Fruit fly (Drosophila melanogaster) whole organism, wandering third instar larva: ENCODE data around the gene CG42340.

ENCODE experiments used
- Abd-B ChIP-seq: fragments of >200 bp; optimal IDR thresholded peaks from 2 replicates; lab custom pipeline; 2017; ENCODE audit warnings: missing biosample characterization, missing genetic modification characterization
- CG9705 ChIP-seq: fragments of 200-800 bp; sonication (Bioruptor generic); optimal IDR thresholded peaks from 2 replicates; lab custom pipeline; 2018; ENCODE audit warnings: missing biosample characterization, mild to moderate bottlenecking, missing genetic modification characterization
- CrebA ChIP-seq: fragments of 200-800 bp; sonication (Bioruptor generic); optimal IDR thresholded peaks from 2 replicates; lab custom pipeline; 2016; ENCODE audit warnings: missing biosample characterization, mild to moderate bottlenecking, missing genetic modification characterization, borderline replicate concordance
- Dif ChIP-seq: fragments of 200-275, 200-300 bp; sonication (Bioruptor generic); optimal IDR thresholded peaks from 2 replicates; lab custom pipeline; 2018; ENCODE audit warnings: missing biosample characterization, missing genetic modification characterization; ENCODE audit not compliant: partially characterized antibody
- GATAd ChIP-seq: sonication (Bioruptor generic); optimal IDR thresholded peaks from 2 replicates; lab custom pipeline; 2016; ENCODE audit warnings: missing biosample characterization, missing genetic modification characterization
- HLH106 ChIP-seq: fragments of 200-800 bp; optimal IDR thresholded peaks from 3 replicates; lab custom pipeline; 2019; ENCODE audit warnings: missing biosample characterization, mild to moderate bottlenecking, missing genetic modification characterization, moderate library complexity
- Hnf4 ChIP-seq: fragments of 200-800 bp; sonication (Bioruptor generic); optimal IDR thresholded peaks from 2 replicates; lab custom pipeline; 2016; ENCODE audit warnings: missing biosample characterization, mild to moderate bottlenecking, missing genetic modification characterization
- Hr78 ChIP-seq: fragments of >200 bp; optimal IDR thresholded peaks from 2 replicates; lab custom pipeline; 2017; ENCODE audit warnings: missing biosample characterization, missing genetic modification characterization
- Hr83 ChIP-seq: fragments of 200-300 bp; sonication (Bioruptor generic); optimal IDR thresholded peaks from 2 replicates; lab custom pipeline; 2016; ENCODE audit warnings: missing biosample characterization, mild to moderate bottlenecking, missing genetic modification characterization, moderate library complexity; ENCODE audit not compliant: poor library complexity, severe bottlenecking
- Jra ChIP-seq: sonication (Bioruptor generic); optimal IDR thresholded peaks from 2 replicates; lab custom pipeline; 2016; ENCODE audit warnings: missing biosample characterization, missing genetic modification characterization
- Mio ChIP-seq: sonication (Bioruptor generic); optimal IDR thresholded peaks from 2 replicates; lab custom pipeline; 2016; ENCODE audit warnings: missing biosample characterization, missing genetic modification characterization
- Myc ChIP-seq: fragments of >200 bp; optimal IDR thresholded peaks from 2 replicates; lab custom pipeline; 2017
- OdsH ChIP-seq: fragments of 200-800 bp; sonication (Bioruptor generic); optimal IDR thresholded peaks from 2 replicates; lab custom pipeline; 2016; ENCODE audit warnings: missing biosample characterization, mild to moderate bottlenecking, missing genetic modification characterization
- Rel ChIP-seq, 2 experiments: fragments of 200-800 bp; sonication (Bioruptor generic) in 1 of 2; optimal IDR thresholded peaks; 2 replicates in 1 of 2; 3 replicates in 1 of 2; lab custom pipeline; 2016 to 2019; ENCODE audit warnings: mild to moderate bottlenecking in 2 of 2, missing biosample characterization in 2 of 2, missing genetic modification characterization in 2 of 2, moderate library complexity in 1 of 2
- Sp1 ChIP-seq: fragments of 200-800 bp; sonication (Bioruptor generic); optimal IDR thresholded peaks from 3 replicates; lab custom pipeline; 2019; ENCODE audit warnings: missing biosample characterization, mild to moderate bottlenecking, missing genetic modification characterization, moderate library complexity
- br ChIP-seq: fragments of 200-800 bp; sonication (Bioruptor generic); optimal IDR thresholded peaks from 2 replicates; lab custom pipeline; 2016; ENCODE audit warnings: missing biosample characterization, missing genetic modification characterization
- brk ChIP-seq: fragments of 200-800 bp; sonication (Bioruptor generic); optimal IDR thresholded peaks from 2 replicates; lab custom pipeline; 2016; ENCODE audit warnings: missing biosample characterization, mild to moderate bottlenecking, missing genetic modification characterization
- dmrt93B ChIP-seq: fragments of 200-800 bp; sonication (Bioruptor generic); optimal IDR thresholded peaks from 2 replicates; lab custom pipeline; 2018; ENCODE audit warnings: missing biosample characterization, mild to moderate bottlenecking, missing genetic modification characterization
- dsf ChIP-seq: sonication (Bioruptor generic); optimal IDR thresholded peaks from 2 replicates; lab custom pipeline; 2016; ENCODE audit warnings: missing biosample characterization, missing genetic modification characterization, borderline replicate concordance
- ey ChIP-seq: fragments of 200-800 bp; sonication (Bioruptor generic); optimal IDR thresholded peaks from 2 replicates; lab custom pipeline; 2016; ENCODE audit warnings: missing biosample characterization, missing genetic modification characterization
- foxo ChIP-seq, 2 experiments: fragments of 200-800 bp; sonication (Bioruptor generic); optimal IDR thresholded peaks; 2 replicates in 1 of 2; 3 replicates in 1 of 2; lab custom pipeline; 2016 to 2017; ENCODE audit warnings: missing biosample characterization in 2 of 2, missing genetic modification characterization in 2 of 2
- fru ChIP-seq: fragments of 200-800 bp; sonication (Bioruptor generic); optimal IDR thresholded peaks from 3 replicates; lab custom pipeline; 2016; ENCODE audit warnings: missing biosample characterization, mild to moderate bottlenecking, missing genetic modification characterization
- h ChIP-seq: fragments of 200-800 bp; sonication (Bioruptor generic); optimal IDR thresholded peaks from 3 replicates; lab custom pipeline; 2016; ENCODE audit warnings: missing biosample characterization, mild to moderate bottlenecking, missing genetic modification characterization
- jim ChIP-seq: fragments of 175-275, 200-325 bp; sonication (Bioruptor generic); optimal IDR thresholded peaks from 2 replicates; lab custom pipeline; 2016; ENCODE audit warnings: missing biosample characterization, mild to moderate bottlenecking, missing genetic modification characterization
- lola ChIP-seq: fragments of >200 bp; optimal IDR thresholded peaks from 2 replicates; lab custom pipeline; 2017; ENCODE audit warnings: missing biosample characterization, missing genetic modification characterization
- pan ChIP-seq: fragments of >200 bp; optimal IDR thresholded peaks from 2 replicates; lab custom pipeline; 2017
- psq ChIP-seq: fragments of 200-800 bp; sonication (Bioruptor generic); optimal IDR thresholded peaks from 3 replicates; lab custom pipeline; 2017; ENCODE audit warnings: missing biosample characterization, mild to moderate bottlenecking, missing genetic modification characterization, moderate library complexity
- rgr ChIP-seq: fragments of 200-800 bp; sonication (Bioruptor generic); optimal IDR thresholded peaks from 3 replicates; lab custom pipeline; 2016; ENCODE audit warnings: missing biosample characterization, mild to moderate bottlenecking, missing genetic modification characterization
- sage ChIP-seq: fragments of 200-800 bp; sonication (Bioruptor generic); optimal IDR thresholded peaks from 2 replicates; lab custom pipeline; 2016; ENCODE audit warnings: missing biosample characterization, mild to moderate bottlenecking, missing genetic modification characterization
- sv ChIP-seq: fragments of 200-800 bp; sonication (Bioruptor generic); optimal IDR thresholded peaks from 3 replicates; lab custom pipeline; 2016; ENCODE audit warnings: missing biosample characterization, missing genetic modification characterization
- tai ChIP-seq: sonication (Bioruptor generic); optimal IDR thresholded peaks from 2 replicates; lab custom pipeline; 2016; ENCODE audit warnings: missing biosample characterization, missing genetic modification characterization
- usp ChIP-seq: fragments of >200 bp; optimal IDR thresholded peaks from 2 replicates; lab custom pipeline; 2017; ENCODE audit warnings: missing biosample characterization, missing genetic modification characterization
- woc ChIP-seq: sonication (Bioruptor generic); optimal IDR thresholded peaks from 2 replicates; lab custom pipeline; 2016; ENCODE audit warnings: missing biosample characterization, mild to moderate bottlenecking, missing genetic modification characterization

The CG42340 gene

DNA sequence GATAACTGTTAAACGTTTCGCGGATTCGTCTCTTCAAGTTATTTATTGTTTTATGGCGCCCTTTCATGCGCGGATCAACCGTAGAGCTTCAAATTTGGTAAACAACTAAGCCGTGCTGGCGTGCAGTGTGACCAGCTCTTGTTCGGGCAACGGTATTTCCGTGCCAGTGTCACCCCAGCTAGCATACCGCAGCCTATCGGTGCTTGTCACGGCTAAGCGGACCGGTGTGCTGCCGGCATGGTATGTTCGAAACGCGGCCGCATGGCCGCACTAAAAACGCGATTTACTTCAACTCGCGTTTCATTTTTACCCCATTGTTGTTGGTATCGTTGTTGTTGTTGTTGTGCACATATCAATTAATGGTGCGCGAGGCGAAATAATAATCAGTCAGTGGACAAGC, at the start of gene CG42340, which contains the start of gene CG3918:
Gene CG42340 (minus strand): TSS at position 107 of the 400 bp plus-strand sequence.
Gene CG3918 (plus strand): TSS at position 248 of the 400 bp plus-strand sequence.
- TF ChIP-seq Hnf4 (GFP tag; lab: Kevin White, UChicago), result no peak
- TF ChIP-seq rgr (GFP tag; lab: Kevin White, UChicago), result peak; percentile 15
- TF ChIP-seq foxo (GFP tag; optimal IDR thresholded peaks at IDR 0.05; lab: Kevin White, UChicago), result peak in 1 of 2 experiments; percentile 19
- peak; percentile 1 for TF ChIP-seq Sp1 (GFP tag; lab: Kevin White, UChicago)
- no peak for TF ChIP-seq usp
- TF ChIP-seq ey (GFP tag; lab: Kevin White, UChicago), result no peak
- peak; percentile 19 for TF ChIP-seq h (GFP tag; lab: Kevin White, UChicago)
- TF ChIP-seq OdsH (GFP tag; lab: Kevin White, UChicago), result no peak
- TF ChIP-seq Rel (GFP tag; optimal IDR thresholded peaks at IDR 0.05; lab: Kevin White, UChicago), result no peak
- peak; percentile 67 for TF ChIP-seq Rel (tag; optimal IDR thresholded peaks at IDR 0.05; lab: Kevin White, UChicago)
- TF ChIP-seq fru, result peak; percentile 64
- peak; percentile 39 for TF ChIP-seq HLH106 (tag; lab: Kevin White, UChicago)
- peak; percentile 20 for TF ChIP-seq Dif (GFP tag; lab: Kevin White, UChicago)
- no peak for TF ChIP-seq dsf
- TF ChIP-seq sage, result no peak

DNA sequence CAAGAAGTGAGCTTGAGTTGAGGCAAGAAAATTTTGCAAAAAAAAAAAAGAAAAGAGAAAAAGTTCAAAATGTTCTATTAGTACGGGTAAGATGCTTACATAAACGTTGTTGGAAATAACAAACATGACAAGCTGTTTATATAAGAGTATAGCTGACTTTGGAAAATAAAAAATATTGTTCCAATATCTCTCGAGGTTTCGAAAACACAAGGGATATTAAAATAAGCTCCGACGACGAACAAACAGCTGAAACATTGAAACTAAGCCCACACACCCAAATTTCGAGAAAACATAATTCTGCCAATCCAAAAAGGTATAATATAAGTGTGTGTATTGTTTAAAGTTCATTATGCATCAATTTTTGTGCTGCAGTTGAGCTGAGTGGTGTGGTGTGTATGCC, 49.7 kb upstream of the CG42340 start:
- TF ChIP-seq sage (no peak), Myc (lab: Kevin White, UChicago) (no peak), Abd-B (GFP tag; lab: Kevin White, UChicago) (no peak), dmrt93B (GFP tag; lab: Kevin White, UChicago) (peak; percentile 39), Hr78 (GFP tag; lab: Kevin White, UChicago) (no peak), br (peak; percentile 26), foxo (GFP tag; optimal IDR thresholded peaks at IDR 0.05; lab: Kevin White, UChicago) (peak in 1 of 2 experiments; percentile 36), Hr83 (GFP tag; lab: Kevin White, UChicago) (no peak), h (GFP tag; lab: Kevin White, UChicago) (peak; percentile 15), HLH106 (tag; lab: Kevin White, UChicago) (no peak), Hnf4 (GFP tag; lab: Kevin White, UChicago) (no peak), Sp1 (GFP tag; lab: Kevin White, UChicago) (peak; percentile 49), lola (GFP tag; lab: Kevin White, UChicago) (no peak), tai (GFP tag; lab: Kevin White, UChicago) (no peak)

DNA sequence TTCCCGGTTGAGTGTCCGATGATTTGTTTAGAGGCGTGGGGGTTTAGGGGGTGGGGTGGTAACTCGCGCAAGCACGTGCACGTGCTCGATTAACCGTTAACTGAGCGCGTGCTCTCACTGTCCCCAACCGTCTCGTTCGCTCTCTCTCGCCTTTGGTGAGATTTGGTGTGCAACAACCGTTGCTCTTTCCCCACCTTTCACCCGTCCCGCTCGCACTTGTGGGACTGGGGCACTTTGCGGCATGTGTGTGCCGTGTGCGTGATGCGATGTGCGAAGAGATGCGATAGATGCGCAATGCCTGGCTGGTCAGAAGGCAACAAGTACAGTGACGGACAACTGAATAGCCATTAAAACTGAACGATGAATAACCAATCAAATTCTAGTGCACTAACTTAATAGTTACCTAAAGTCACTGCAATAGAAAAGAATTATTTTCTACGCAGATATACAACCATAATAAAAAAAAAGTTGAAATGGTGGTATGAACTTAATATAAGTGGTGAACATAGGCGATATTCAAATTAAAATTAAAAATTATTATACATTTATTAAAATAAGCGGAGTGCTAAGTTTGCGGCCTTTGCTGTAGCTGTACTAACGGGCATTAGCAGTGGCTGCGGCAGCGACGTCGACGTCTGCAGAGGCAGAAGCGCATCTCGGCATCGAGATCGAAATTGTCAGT, 47.3 kb upstream of the CG42340 start:
- peak; percentile 70 for TF ChIP-seq CG9705
- no peak for TF ChIP-seq jim (GFP tag; lab: Kevin White, UChicago)
- TF ChIP-seq fru, result peak; percentile 79
- peak; percentile 78 for TF ChIP-seq h (GFP tag; lab: Kevin White, UChicago)
- TF ChIP-seq foxo (GFP tag; optimal IDR thresholded peaks at IDR 0.05; lab: Kevin White, UChicago), result peak in 1 of 2 experiments; percentile 83
- TF ChIP-seq psq (GFP tag; lab: Kevin White, UChicago), result peak; percentile 71
- TF ChIP-seq Rel (GFP tag; optimal IDR thresholded peaks at IDR 0.05; lab: Kevin White, UChicago), result peak; percentile 34
- TF ChIP-seq Rel (tag; optimal IDR thresholded peaks at IDR 0.05; lab: Kevin White, UChicago), result peak; percentile 18
- no peak for TF ChIP-seq pan
- TF ChIP-seq OdsH (GFP tag; lab: Kevin White, UChicago), result peak; percentile 65
- no peak for TF ChIP-seq usp
- peak; percentile 67 for TF ChIP-seq sv (GFP tag; lab: Kevin White, UChicago)
- TF ChIP-seq HLH106 (tag; lab: Kevin White, UChicago), result peak; percentile 86
- TF ChIP-seq sage, result peak; percentile 16
- no peak for TF ChIP-seq GATAd (GFP tag; lab: Kevin White, UChicago)
- TF ChIP-seq ey (GFP tag; lab: Kevin White, UChicago), result peak; percentile 68
- TF ChIP-seq lola (GFP tag; lab: Kevin White, UChicago), result no peak
- peak; percentile 3 for TF ChIP-seq woc (GFP tag; lab: Kevin White, UChicago)
- TF ChIP-seq Mio, result no peak
- TF ChIP-seq rgr (GFP tag; lab: Kevin White, UChicago), result peak; percentile 72
- peak; percentile 29 for TF ChIP-seq brk (GFP tag; lab: Kevin White, UChicago)
- no peak for TF ChIP-seq Hr83 (GFP tag; lab: Kevin White, UChicago)
- no peak for TF ChIP-seq Jra
- no peak for TF ChIP-seq CrebA (GFP tag; lab: Kevin White, UChicago)
- peak; percentile 37 for TF ChIP-seq br
- no peak for TF ChIP-seq Hr78 (GFP tag; lab: Kevin White, UChicago)
- peak; percentile 30 for TF ChIP-seq tai (GFP tag; lab: Kevin White, UChicago)
- peak; percentile 89 for TF ChIP-seq Sp1 (GFP tag; lab: Kevin White, UChicago)
- TF ChIP-seq Hnf4 (GFP tag; lab: Kevin White, UChicago), result peak; percentile 26
- peak; percentile 79 for TF ChIP-seq dmrt93B (GFP tag; lab: Kevin White, UChicago)
